Fruit fly (Drosophila melanogaster): ENCODE data around the gene Rsph1.

- TF ChIP-seq pad (GFP tag; optimal IDR thresholded peaks at IDR 0.05) (no peak), CG7101 (tag; optimal IDR thresholded peaks at IDR 0.05) (no peak)
Observed at dm6 chr2L:13227242-13227641, 44.0 kb downstream of the Rsph1 start, which contains the start of gene CG16813.

All from whole organism, adult.